Worm (Caenorhabditis elegans) whole organism, midembryonic: ENCODE results near the gene col-149.

Experiments used
- flt-1 ChIP-seq: fragments of 200-800 bp; sonication (Bioruptor generic); IDR thresholded peaks from 2 replicates; pipeline ENCODE4 v1.3.6; 2022; ENCODE audit warnings: missing genetic modification characterization, missing compliant biosample characterization
- klf-2 ChIP-seq: fragments of 200-800 bp; sonication (Bioruptor generic); conservative IDR thresholded peaks from 2 replicates; pipeline ENCODE4 v1.3.6; 2022; ENCODE audit warnings: missing genetic modification reagents, missing genetic modification characterization, missing compliant biosample characterization
- med-1 ChIP-seq: sonication (generic microtip); optimal IDR thresholded peaks from 2 replicates; lab custom pipeline; 2017; ENCODE audit warnings: missing genetic modification characterization, mild to moderate bottlenecking, missing compliant biosample characterization, antibody characterized with exemption, missing genetic modification reagents; ENCODE audit not compliant: insufficient read depth

ce11 chrV:10265019-10265418 lies 27.6 kb downstream of the col-149 start:
- TF ChIP-seq flt-1 (GFP tag; lab: Robert Waterston, UW) (no peak), med-1 (GFP tag; lab: Kevin White, UChicago) (no peak), klf-2 (GFP tag; lab: Robert Waterston, UW) (no peak)
